Worm (Caenorhabditis elegans): Measurements from ENCODE around the gene dhhc-14.

dhhc-14 gene

ce11 chrX:8551687-8552327, at the start of gene dhhc-14:
TSS of gene dhhc-14 (plus strand) at chrX:8552277.
- TF ChIP-seq ceh-20 (GFP tag; IDR thresholded peaks at IDR 0.05) (0 out of 2 replicates have a peak, but pooled peaks have one; percentile 28), zfp-2 (tag; optimal IDR thresholded peaks at IDR 0.05) (no peak), set-16 (GFP tag; IDR thresholded peaks at IDR 0.05) (peak; percentile 22; the same call in 1 of the 2 replicates), ZK546.5 (tag; optimal IDR thresholded peaks at IDR 0.05) (no peak), hlh-30 (tag; optimal IDR thresholded peaks at IDR 0.05; ENCODE audit: insufficient read depth) (peak; percentile 58), nhr-6 (tag; optimal IDR thresholded peaks at IDR 0.05) (peak; percentile 53), mes-2 (tag; optimal IDR thresholded peaks at IDR 0.05; ENCODE audit: poor library complexity, severe bottlenecking) (peak; percentile 58), hlh-11 (tag; optimal IDR thresholded peaks at IDR 0.05) (peak; percentile 37), ZK337.2 (GFP tag; IDR thresholded peaks at IDR 0.05) (no peak), rbr-2 (tag; optimal IDR thresholded peaks at IDR 0.05) (peak; percentile 57), fkh-10 (GFP tag; optimal IDR thresholded peaks at IDR 0.05) (peak; percentile 1), hmg-1.1 (GFP tag; IDR thresholded peaks at IDR 0.05) (peak; percentile 63), mdl-1 (tag; optimal IDR thresholded peaks at IDR 0.05) (peak; percentile 35 to 80), nhr-28 (tag; optimal IDR thresholded peaks at IDR 0.05) (peak; percentile 18), lsy-2 (tag; optimal IDR thresholded peaks at IDR 0.05) (peak in 1 of 2 experiments; percentile 57), unc-62 (GFP tag; optimal IDR thresholded peaks at IDR 0.05 in 1 of 2) (peak in 1 of 2 experiments; percentile 24), unc-62 (tag; optimal IDR thresholded peaks at IDR 0.05) (no peak), ces-1 (GFP tag; optimal IDR thresholded peaks at IDR 0.05) (peak; percentile 12), Y5F2A.4 (GFP tag; optimal IDR thresholded peaks at IDR 0.05) (no peak), F37D6.2 (tag; optimal IDR thresholded peaks at IDR 0.05) (peak; percentile 5), madf-5 (GFP tag; IDR thresholded peaks at IDR 0.05) (no peak), Y48G9A.11 (GFP tag; IDR thresholded peaks at IDR 0.05) (no peak), madf-9 (GFP tag; conservative IDR thresholded peaks at IDR 0.05) (peak; percentile 46; the same call in 1 of the 2 replicates), aha-1 (tag) (peak; percentile 98), hif-1 (tag; optimal IDR thresholded peaks at IDR 0.05) (peak in 1 of 2 experiments; percentile 76), dve-1 (tag; optimal IDR thresholded peaks at IDR 0.05; ENCODE audit: insufficient read depth) (peak; percentile 41), mep-1 (tag; optimal IDR thresholded peaks at IDR 0.05) (peak; percentile 62), lin-38 (GFP tag; IDR thresholded peaks at IDR 0.05) (peak; percentile 89)

- TF ChIP-seq daf-19 (GFP tag; conservative IDR thresholded peaks at IDR 0.05) (no peak), hlh-11 (tag; optimal IDR thresholded peaks at IDR 0.05) (peak; percentile 28), egl-43 (GFP tag; IDR thresholded peaks at IDR 0.05) (no peak), dmd-6 (GFP tag; IDR thresholded peaks at IDR 0.05) (no peak), ceh-82 (tag; optimal IDR thresholded peaks at IDR 0.05) (no peak), hif-1 (tag; optimal IDR thresholded peaks at IDR 0.05) (no peak), zag-1 (tag; optimal IDR thresholded peaks at IDR 0.05) (no peak), aha-1 (tag) (peak; percentile 56), mdl-1 (tag; optimal IDR thresholded peaks at IDR 0.05) (peak in 1 of 2 experiments; percentile 28), lin-39 (tag; optimal IDR thresholded peaks at IDR 0.05) (no peak), nhr-10 (tag; optimal IDR thresholded peaks at IDR 0.05) (no peak), T26A8.4 (GFP tag; IDR thresholded peaks at IDR 0.05) (no peak)
These were observed 47.9 kb upstream of the dhhc-14 start for ce11 chrX:8504207-8504606.

ce11 chrX:8507053-8507452, 45.0 kb upstream of the dhhc-14 start:
- no peak for TF ChIP-seq F44E2.7 (GFP tag; IDR thresholded peaks at IDR 0.05)
- no peak for TF ChIP-seq ceh-32 (tag; optimal IDR thresholded peaks at IDR 0.05; ENCODE audit: poor library complexity)
- no peak for TF ChIP-seq pha-4 (GFP tag; IDR thresholded peaks at IDR 0.05)
- TF ChIP-seq pha-4 (tag; optimal IDR thresholded peaks at IDR 0.05), result no peak
